Worm (Caenorhabditis elegans): ENCODE results near the gene clec-126.

DNA sequence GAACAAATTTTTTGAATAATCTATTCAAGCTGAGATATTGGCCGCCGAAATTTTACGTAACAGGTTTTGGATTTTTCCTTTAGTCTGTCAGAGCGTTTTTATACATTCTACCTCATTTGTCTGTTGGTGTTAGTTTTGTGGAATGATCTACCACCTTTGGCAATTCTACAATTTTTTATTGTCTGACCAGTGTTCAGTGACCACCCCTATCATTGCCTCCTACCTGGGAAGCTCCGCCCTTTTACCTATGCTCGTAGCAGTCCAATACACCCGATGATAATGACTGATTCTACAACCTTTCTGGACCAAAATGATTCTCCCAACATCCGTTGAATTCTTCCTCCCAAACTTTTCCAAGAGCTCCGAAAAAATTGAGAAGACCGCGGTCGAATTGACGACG lies 45.5 kb upstream of the clec-126 start, which contains the start of gene sdz-32:
- TF ChIP-seq dve-1 (tag; optimal IDR thresholded peaks at IDR 0.05) (no peak), zip-5 (tag; optimal IDR thresholded peaks at IDR 0.05) (no peak), ceh-30 (tag; optimal IDR thresholded peaks at IDR 0.05) (no peak), nhr-11 (tag; optimal IDR thresholded peaks at IDR 0.05) (no peak), fkh-10 (GFP tag; optimal IDR thresholded peaks at IDR 0.05) (no peak), elt-2 (tag; optimal IDR thresholded peaks at IDR 0.05) (no peak), ref-2 (tag; optimal IDR thresholded peaks at IDR 0.05) (no peak), nfya-1 (tag; optimal IDR thresholded peaks at IDR 0.05) (no peak), pag-3 (tag; optimal IDR thresholded peaks at IDR 0.05; ENCODE audit: borderline replicate concordance) (no peak), unc-55 (GFP tag; optimal IDR thresholded peaks at IDR 0.05) (no peak)
